Fruit fly (Drosophila melanogaster) whole organism, adult: ENCODE data around the gene CG31055.

Experiments
- CG11617 ChIP-seq: fragments of 200-800 bp; sonication (Bioruptor generic); optimal IDR thresholded peaks from 2 replicates; lab custom pipeline; 2017; ENCODE audit warnings: mild to moderate bottlenecking, missing biosample characterization, missing genetic modification reagents, missing genetic modification characterization
- CG1620 ChIP-seq: fragments of 200-800 bp; sonication (Bioruptor generic); optimal IDR thresholded peaks from 2 replicates; lab custom pipeline; 2016; ENCODE audit warnings: missing biosample characterization, missing genetic modification characterization
- CG33017 ChIP-seq: fragments of 200-800 bp; sonication (Bioruptor generic); optimal IDR thresholded peaks from 2 replicates; lab custom pipeline; 2018; ENCODE audit warnings: missing biosample characterization, mild to moderate bottlenecking, missing genetic modification characterization, moderate library complexity
- CG7101 ChIP-seq: fragments of 200-800 bp; sonication (Bioruptor generic); optimal IDR thresholded peaks from 2 replicates; lab custom pipeline; 2018; ENCODE audit warnings: missing biosample characterization, mild to moderate bottlenecking, missing genetic modification characterization, moderate library complexity
- Clk ChIP-seq: fragments of 200-800 bp; sonication (Bioruptor generic); optimal IDR thresholded peaks from 2 replicates; lab custom pipeline; 2017; ENCODE audit warnings: missing biosample characterization, missing genetic modification characterization
- Crg-1 ChIP-seq: fragments of 200-800 bp; sonication (Bioruptor generic); optimal IDR thresholded peaks from 2 replicates; lab custom pipeline; 2016; ENCODE audit warnings: missing biosample characterization, missing genetic modification characterization
- Hr96 ChIP-seq: fragments of 200-800 bp; sonication (Bioruptor generic); optimal IDR thresholded peaks from 2 replicates; lab custom pipeline; 2016; ENCODE audit warnings: missing biosample characterization, missing genetic modification characterization
- cnc ChIP-seq, 2 experiments: fragments of >200 bp; optimal IDR thresholded peaks; 2 replicates each; lab custom pipeline; 2017

- no peak for TF ChIP-seq CG11617 (GFP tag; lab: Kevin White, UChicago)
- no peak for TF ChIP-seq CG1620 (GFP tag; lab: Kevin White, UChicago)
- TF ChIP-seq Crg-1: no peak
- no peak for TF ChIP-seq CG33017 (tag; lab: Kevin White, UChicago)
- no peak for TF ChIP-seq CG7101 (tag; lab: Kevin White, UChicago)
- TF ChIP-seq Hr96: no peak
- TF ChIP-seq Clk (GFP tag; lab: Kevin White, UChicago): no peak
- TF ChIP-seq cnc (optimal IDR thresholded peaks at IDR 0.05; lab: Kevin White, UChicago): no peak
Measured at dm6 chr3R:27737038-27737437, 49.1 kb upstream of the CG31055 start.
